Fruit fly (Drosophila melanogaster) whole organism, embryonic: Measurements from ENCODE around the gene Jhbp3.

Source experiments
- ATbp ChIP-seq: fragments of 200-800 bp; sonication (Bioruptor generic); optimal IDR thresholded peaks from 2 replicates; lab custom pipeline; 2017; ENCODE audit warnings: missing biosample characterization, mild to moderate bottlenecking, missing genetic modification characterization, missing genetic modification reagents
- Ada2b ChIP-seq: fragments of 200-800 bp; sonication (Bioruptor generic); IDR thresholded peaks from 2 replicates; pipeline ENCODE4 v1.3.6; 2022; ENCODE audit warnings: missing biosample characterization, missing genetic modification characterization
- Antp ChIP-seq: fragments of 200-800 bp; sonication (Bioruptor generic); optimal IDR thresholded peaks from 3 replicates; lab custom pipeline; 2016; ENCODE audit warnings: missing biosample characterization, missing genetic modification characterization
- CG1024 ChIP-seq: fragments of 200-800 bp; sonication (Bioruptor generic); IDR thresholded peaks from 2 replicates; pipeline ENCODE4 v1.3.6; 2022; ENCODE audit warnings: missing biosample characterization, missing genetic modification characterization
- CG10267 ChIP-seq: fragments of 200-800 bp; sonication (Bioruptor generic); optimal IDR thresholded peaks from 2 replicates; lab custom pipeline; 2018; ENCODE audit warnings: missing biosample characterization, mild to moderate bottlenecking, missing genetic modification characterization, moderate library complexity
- CG11504 ChIP-seq: fragments of 200-800 bp; sonication (Bioruptor generic); optimal IDR thresholded peaks from 3 replicates; lab custom pipeline; 2019; ENCODE audit warnings: missing biosample characterization, mild to moderate bottlenecking, missing genetic modification characterization, moderate library complexity
- CG12236 ChIP-seq: fragments of 200-800 bp; sonication (Bioruptor generic); optimal IDR thresholded peaks from 2 replicates; lab custom pipeline; 2016; ENCODE audit warnings: missing biosample characterization, missing genetic modification characterization
- CG1233 ChIP-seq: fragments of 200-800 bp; sonication (Bioruptor generic); optimal IDR thresholded peaks from 4 replicates; lab custom pipeline; 2018; ENCODE audit warnings: missing biosample characterization, mild to moderate bottlenecking, missing genetic modification characterization
- CG13624 ChIP-seq: fragments of 200-800 bp; sonication (Bioruptor generic); optimal IDR thresholded peaks from 2 replicates; lab custom pipeline; 2016; ENCODE audit warnings: missing biosample characterization, missing genetic modification characterization
- CG14860 ChIP-seq: fragments of 200-800 bp; sonication (Bioruptor generic); IDR thresholded peaks from 3 replicates; pipeline ENCODE4 v1.3.6; 2022; ENCODE audit warnings: missing biosample characterization, missing genetic modification characterization; ENCODE audit not compliant: partially characterized antibody
- CG1529 ChIP-seq: fragments of 200-800 bp; sonication (Bioruptor generic); optimal IDR thresholded peaks from 3 replicates; lab custom pipeline; 2018; ENCODE audit warnings: missing biosample characterization, missing genetic modification characterization
- CG15479 ChIP-seq: fragments of 200-800 bp; sonication (Bioruptor generic); optimal IDR thresholded peaks from 3 replicates; lab custom pipeline; 2019; ENCODE audit warnings: missing biosample characterization, mild to moderate bottlenecking, missing genetic modification characterization, moderate library complexity
- CG17568 ChIP-seq: fragments of 200-800 bp; sonication (Bioruptor generic); optimal IDR thresholded peaks from 2 replicates; lab custom pipeline; 2018; ENCODE audit warnings: missing biosample characterization, mild to moderate bottlenecking, missing genetic modification characterization, moderate library complexity
- CG17829 ChIP-seq: fragments of 200-800 bp; optimal IDR thresholded peaks from 2 replicates; lab custom pipeline; 2019; ENCODE audit warnings: missing biosample characterization, mild to moderate bottlenecking, missing genetic modification characterization, moderate library complexity
- CG31224 ChIP-seq: fragments of 200-800 bp; sonication (Bioruptor generic); IDR thresholded peaks from 2 replicates; pipeline ENCODE4 v1.3.6; 2022; ENCODE audit warnings: missing biosample characterization, missing genetic modification characterization
- CG33213 ChIP-seq: fragments of 200-800 bp; sonication (Bioruptor generic); optimal IDR thresholded peaks from 3 replicates; lab custom pipeline; 2016; ENCODE audit warnings: missing biosample characterization, missing genetic modification characterization
- CG42726 ChIP-seq: fragments of 200-800 bp; sonication (Bioruptor generic); IDR thresholded peaks from 2 replicates; pipeline ENCODE4 v1.3.6; 2022; ENCODE audit warnings: missing biosample characterization, missing genetic modification characterization; ENCODE audit not compliant: partially characterized antibody
- CG6689 ChIP-seq: fragments of 200-800 bp; sonication (Bioruptor generic); IDR thresholded peaks from 2 replicates; pipeline ENCODE4 v1.3.6; 2022; ENCODE audit warnings: missing biosample characterization, missing genetic modification characterization
- CG7839 ChIP-seq: fragments of 200-800 bp; sonication (Bioruptor generic); optimal IDR thresholded peaks from 3 replicates; lab custom pipeline; 2018; ENCODE audit warnings: missing biosample characterization, mild to moderate bottlenecking, missing genetic modification characterization, moderate library complexity
- CG8290 ChIP-seq, 3 experiments: fragments of 200-800 bp; sonication (Bioruptor generic); optimal IDR thresholded peaks; 2 replicates each; lab custom pipeline; 2016 to 2019; ENCODE audit warnings: missing biosample characterization in 3 of 3, missing genetic modification characterization in 3 of 3, mild to moderate bottlenecking in 2 of 3, moderate library complexity in 1 of 3
- CHES-1-like ChIP-seq: fragments of 200-800 bp; sonication (Bioruptor generic); optimal IDR thresholded peaks from 2 replicates; lab custom pipeline; 2016; ENCODE audit warnings: missing biosample characterization, missing genetic modification characterization
- CTCF ChIP-seq: fragments of 200-800 bp; sonication (Bioruptor generic); optimal IDR thresholded peaks from 2 replicates; lab custom pipeline; 2017; ENCODE audit warnings: missing biosample characterization, mild to moderate bottlenecking, missing genetic modification characterization, moderate library complexity
- Doc2 ChIP-seq: fragments of 200-800 bp; sonication (Bioruptor generic); IDR thresholded peaks from 2 replicates; pipeline ENCODE4 v1.3.6; 2022; ENCODE audit warnings: missing biosample characterization, missing genetic modification characterization
- Gug ChIP-seq: fragments of 200-800 bp; sonication (Bioruptor generic); IDR thresholded peaks from 4 replicates; pipeline ENCODE4 v1.3.6; 2022; ENCODE audit warnings: missing biosample characterization, missing genetic modification characterization
- HHEX ChIP-seq: fragments of 200-800 bp; sonication (Bioruptor generic); optimal IDR thresholded peaks from 3 replicates; lab custom pipeline; 2017; ENCODE audit warnings: missing biosample characterization, mild to moderate bottlenecking, missing genetic modification characterization, missing genetic modification reagents
- HmgD ChIP-seq: fragments of 200-800 bp; sonication (Bioruptor generic); optimal IDR thresholded peaks from 3 replicates; lab custom pipeline; 2016; ENCODE audit warnings: missing biosample characterization, missing genetic modification characterization
- Hr3 ChIP-seq: fragments of 200-800 bp; sonication (Bioruptor generic); optimal IDR thresholded peaks from 3 replicates; lab custom pipeline; 2016; ENCODE audit warnings: missing biosample characterization, missing genetic modification characterization
- Lhr ChIP-seq: fragments of 200-800 bp; sonication (Bioruptor generic); optimal IDR thresholded peaks from 3 replicates; lab custom pipeline; 2017; ENCODE audit warnings: mild to moderate bottlenecking, missing biosample characterization, missing genetic modification reagents, missing genetic modification characterization
- Mad ChIP-seq: fragments of 200-800 bp; sonication (Bioruptor generic); optimal IDR thresholded peaks from 2 replicates; lab custom pipeline; 2016; ENCODE audit warnings: missing biosample characterization, missing genetic modification characterization
- Mrtf ChIP-seq: fragments of 200-800 bp; sonication (Bioruptor generic); IDR thresholded peaks from 3 replicates; pipeline ENCODE4 v1.3.6; 2022; ENCODE audit warnings: missing biosample characterization, missing genetic modification characterization
- Opbp ChIP-seq: fragments of 200-800 bp; sonication (Bioruptor generic); IDR thresholded peaks from 3 replicates; pipeline ENCODE4 v1.3.6; 2022; ENCODE audit warnings: missing biosample characterization, missing genetic modification characterization; ENCODE audit not compliant: partially characterized antibody
- Scr ChIP-seq: fragments of 200-800 bp; sonication (Bioruptor generic); IDR thresholded peaks from 2 replicates; pipeline ENCODE4 v1.3.6; 2022; ENCODE audit warnings: missing biosample characterization, missing genetic modification characterization; ENCODE audit not compliant: partially characterized antibody
- Trl ChIP-seq, 3 experiments: fragments of >200 bp in 2 of 3; fragments of 200-800 bp in 1 of 3; sonication (Bioruptor generic) in 1 of 3; optimal IDR thresholded peaks; 2 replicates in 1 of 3; 3 replicates in 2 of 3; lab custom pipeline; 2016 to 2017; ENCODE audit warnings: missing biosample characterization in 1 of 3, missing genetic modification characterization in 1 of 3
- crp ChIP-seq, 2 experiments: fragments of 200-800 bp; sonication (Bioruptor generic); optimal IDR thresholded peaks; 2 replicates in 1 of 2; 3 replicates in 1 of 2; lab custom pipeline; 2017; ENCODE audit warnings: missing biosample characterization in 2 of 2, missing genetic modification characterization in 2 of 2, mild to moderate bottlenecking in 1 of 2, moderate library complexity in 1 of 2
- disco-r ChIP-seq: fragments of 200-800 bp; sonication (Bioruptor generic); optimal IDR thresholded peaks from 2 replicates; lab custom pipeline; 2016; ENCODE audit warnings: missing biosample characterization, missing genetic modification characterization
- gfzf ChIP-seq: fragments of 200-800 bp; sonication (Bioruptor generic); optimal IDR thresholded peaks from 2 replicates; lab custom pipeline; 2016; ENCODE audit warnings: missing biosample characterization, mild to moderate bottlenecking, missing genetic modification characterization, moderate library complexity
- inv ChIP-seq: fragments of 200-800 bp; sonication (Bioruptor generic); IDR thresholded peaks from 2 replicates; pipeline ENCODE4 v1.3.6; 2022; ENCODE audit warnings: missing biosample characterization, missing genetic modification characterization; ENCODE audit not compliant: partially characterized antibody
- luna ChIP-seq: fragments of 200-800 bp; sonication (Bioruptor generic); optimal IDR thresholded peaks from 2 replicates; lab custom pipeline; 2016; ENCODE audit warnings: missing biosample characterization, missing genetic modification characterization
- rib ChIP-seq: fragments of 200-800 bp; sonication (Bioruptor generic); IDR thresholded peaks from 2 replicates; pipeline ENCODE4 v1.3.6; 2022; ENCODE audit warnings: missing biosample characterization, missing genetic modification characterization
- salm ChIP-seq: fragments of 200-800 bp; sonication (Bioruptor generic); optimal IDR thresholded peaks from 2 replicates; lab custom pipeline; 2018; ENCODE audit warnings: missing biosample characterization, mild to moderate bottlenecking, missing genetic modification characterization
- sqz ChIP-seq: fragments of 200-800 bp; sonication (Bioruptor generic); optimal IDR thresholded peaks from 3 replicates; lab custom pipeline; 2018; ENCODE audit warnings: missing biosample characterization, mild to moderate bottlenecking, missing genetic modification characterization
- ssp ChIP-seq: fragments of 200-800 bp; sonication (Bioruptor generic); IDR thresholded peaks from 2 replicates; pipeline ENCODE4 v1.3.6; 2022; ENCODE audit warnings: missing biosample characterization, missing genetic modification characterization
- tx ChIP-seq: fragments of 200-800 bp; sonication (Bioruptor generic); optimal IDR thresholded peaks from 2 replicates; lab custom pipeline; 2016; ENCODE audit warnings: missing biosample characterization, missing genetic modification characterization
- vnd ChIP-seq: fragments of 200-800 bp; sonication (Bioruptor generic); IDR thresholded peaks from 3 replicates; pipeline ENCODE4 v1.3.6; 2022; ENCODE audit warnings: missing biosample characterization, missing genetic modification characterization; ENCODE audit not compliant: partially characterized antibody

The Jhbp3 gene

dm6 chr3R:4905764-4906626 lies 49.1 kb downstream of the Jhbp3 start, which contains the start of gene Gnf1 (continued):
- TF ChIP-seq CG6689, result no peak
- no peak for TF ChIP-seq CG31224 (GFP tag; lab: Robert Waterston, UW)
- TF ChIP-seq HmgD (GFP tag; lab: Kevin White, UChicago), result peak; percentile 38
- TF ChIP-seq Lhr (GFP tag; lab: Kevin White, UChicago), result peak; percentile 66
- TF ChIP-seq CG8290 (GFP tag; optimal IDR thresholded peaks at IDR 0.05; lab: Kevin White, UChicago), result no peak
- peak in 1 of 2 experiments; percentile 37 for TF ChIP-seq CG8290 (tag; optimal IDR thresholded peaks at IDR 0.05; lab: Kevin White, UChicago)
- no peak for TF ChIP-seq crp (GFP tag; optimal IDR thresholded peaks at IDR 0.05; lab: Kevin White, UChicago)
- no peak for TF ChIP-seq disco-r (GFP tag; lab: Kevin White, UChicago)
- TF ChIP-seq Opbp (GFP tag; lab: Robert Waterston, UW), result peak; percentile 64; the same call in 1 of the 3 replicates
- TF ChIP-seq CG33213 (GFP tag; lab: Kevin White, UChicago), result peak; percentile 19
- no peak for TF ChIP-seq CG17568 (GFP tag; lab: Kevin White, UChicago)
- no peak for TF ChIP-seq Antp
- TF ChIP-seq luna (GFP tag; lab: Kevin White, UChicago), result no peak
- peak; percentile 33 for TF ChIP-seq salm
- TF ChIP-seq rib (GFP tag; lab: Robert Waterston, UW), result 0 out of 2 replicates have a peak, but pooled peaks have one; percentile 20
- TF ChIP-seq CG1529, result no peak
- TF ChIP-seq CG1233, result no peak
- TF ChIP-seq Ada2b (GFP tag; lab: Robert Waterston, UW), result no peak
- peak; percentile 95 for TF ChIP-seq sqz (GFP tag; lab: Kevin White, UChicago)
- peak; percentile 32 for TF ChIP-seq CG17829
- peak; percentile 60 for TF ChIP-seq Scr (GFP tag; lab: Robert Waterston, UW)
- TF ChIP-seq CG13624, result no peak
- TF ChIP-seq CG11504 (tag; lab: Kevin White, UChicago), result no peak
- peak; percentile 33 for TF ChIP-seq CG10267 (tag; lab: Kevin White, UChicago)
- no peak for TF ChIP-seq tx
- no peak for TF ChIP-seq Mrtf (GFP tag; lab: Robert Waterston, UW)
- no peak for TF ChIP-seq CG1024 (GFP tag; lab: Robert Waterston, UW)
- no peak for TF ChIP-seq ATbp (GFP tag; lab: Kevin White, UChicago)
- TF ChIP-seq CTCF (GFP tag; lab: Kevin White, UChicago), result peak; percentile 85
- TF ChIP-seq Trl (optimal IDR thresholded peaks at IDR 0.05; lab: Kevin White, UChicago), result no peak
- TF ChIP-seq Trl (GFP tag; optimal IDR thresholded peaks at IDR 0.05; lab: Kevin White, UChicago), result no peak
- no peak for TF ChIP-seq ssp
- peak; percentile 10 for TF ChIP-seq CG7839 (tag; lab: Kevin White, UChicago)
- peak; percentile 12 for TF ChIP-seq CHES-1-like (GFP tag; lab: Kevin White, UChicago)
- TF ChIP-seq CG12236 (GFP tag; lab: Kevin White, UChicago), result no peak
- peak; percentile 86 for TF ChIP-seq gfzf
- TF ChIP-seq CG42726, result peak; percentile 54; the same call in 1 of the 2 replicates
- TF ChIP-seq Doc2, result no peak
- peak; percentile 56 for TF ChIP-seq inv (GFP tag; lab: Robert Waterston, UW)
- TF ChIP-seq CG14860 (GFP tag; lab: Robert Waterston, UW), result peak; percentile 27; the same call in 2 of the 3 replicates
- no peak for TF ChIP-seq vnd
- TF ChIP-seq HHEX (GFP tag; lab: Kevin White, UChicago), result no peak
- TF ChIP-seq Mad (GFP tag; lab: Kevin White, UChicago), result no peak
- no peak for TF ChIP-seq Gug (GFP tag; lab: Robert Waterston, UW)
- TF ChIP-seq CG15479, result no peak
- TF ChIP-seq Hr3 (GFP tag; lab: Kevin White, UChicago), result peak; percentile 14
